Worm (Caenorhabditis elegans): ENCODE data around the gene Y75B8A.32.

The Y75B8A.32 gene

DNA sequence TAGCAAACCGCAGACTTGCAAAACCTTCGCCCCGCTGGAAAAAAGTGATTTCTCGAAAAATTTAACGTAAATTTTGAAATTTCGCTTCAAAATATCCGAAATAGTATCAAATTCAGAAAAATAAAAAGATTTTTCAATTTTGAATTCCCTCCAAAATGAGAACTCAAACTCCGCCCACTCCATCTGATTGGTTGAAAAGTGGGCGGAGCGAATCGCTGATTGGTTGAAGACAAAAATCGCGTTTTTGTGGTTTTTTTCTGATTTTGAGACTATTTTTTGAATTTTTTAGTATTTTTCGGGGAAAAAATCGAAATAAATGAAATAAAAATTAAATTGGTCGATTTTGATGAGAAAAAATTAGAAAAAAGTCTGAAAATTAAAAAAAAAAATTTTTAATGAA is 9.3 kb downstream of the Y75B8A.32 start:
- TF ChIP-seq unc-39 (tag; optimal IDR thresholded peaks at IDR 0.05): no peak
- no peak for TF ChIP-seq snpc-4 (tag; optimal IDR thresholded peaks at IDR 0.05)
- no peak for TF ChIP-seq gmeb-1 (tag; optimal IDR thresholded peaks at IDR 0.05)
- TF ChIP-seq nhr-21 (tag; optimal IDR thresholded peaks at IDR 0.05): no peak
- TF ChIP-seq egl-27 (tag; optimal IDR thresholded peaks at IDR 0.05): no peak
- TF ChIP-seq sma-3 (GFP tag; optimal IDR thresholded peaks at IDR 0.05): no peak
- no peak for TF ChIP-seq lin-39 (tag; optimal IDR thresholded peaks at IDR 0.05)
- TF ChIP-seq ama-1 (optimal IDR thresholded peaks at IDR 0.05): no peak
- no peak for TF ChIP-seq dmd-4 (tag; optimal IDR thresholded peaks at IDR 0.05)
- no peak for TF ChIP-seq peb-1 (tag; optimal IDR thresholded peaks at IDR 0.05)

DNA sequence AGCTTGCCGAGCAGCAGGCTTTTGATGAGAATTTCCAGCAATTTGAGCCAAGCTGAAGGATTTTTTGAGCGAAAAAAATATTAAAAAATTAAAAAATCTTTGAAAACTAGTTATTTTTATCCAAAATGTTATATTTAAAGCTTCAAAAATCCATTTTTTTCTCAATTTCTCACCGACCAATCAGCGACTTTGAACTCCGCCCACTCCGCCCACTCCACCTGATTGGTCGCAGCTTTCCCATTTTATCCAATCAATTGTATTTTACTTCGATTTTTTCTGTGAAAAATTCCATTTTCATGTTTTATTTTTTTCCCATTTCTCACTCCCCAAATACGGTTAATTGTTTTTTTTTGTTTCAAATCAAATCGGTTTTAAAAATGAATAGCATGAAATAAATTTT is 13.4 kb downstream of the Y75B8A.32 start:
- TF ChIP-seq nhr-237 (tag; optimal IDR thresholded peaks at IDR 0.05) (no peak), nhr-6 (tag; optimal IDR thresholded peaks at IDR 0.05) (no peak), lsy-2 (tag; optimal IDR thresholded peaks at IDR 0.05) (peak in 1 of 2 experiments; percentile 53), unc-55 (GFP tag; optimal IDR thresholded peaks at IDR 0.05) (no peak), nhr-23 (tag; optimal IDR thresholded peaks at IDR 0.05) (no peak)

- TF ChIP-seq blmp-1 (tag; optimal IDR thresholded peaks at IDR 0.05; ENCODE audit: insufficient read depth) (peak; percentile 63), nhr-6 (tag; optimal IDR thresholded peaks at IDR 0.05) (no peak), nhr-129 (tag; optimal IDR thresholded peaks at IDR 0.05) (peak; percentile 91), skn-1 (tag; optimal IDR thresholded peaks at IDR 0.05) (no peak), nhr-77 (tag; optimal IDR thresholded peaks at IDR 0.05) (no peak), nhr-237 (tag; optimal IDR thresholded peaks at IDR 0.05) (no peak), mab-5 (tag; optimal IDR thresholded peaks at IDR 0.05) (no peak), lin-39 (tag; optimal IDR thresholded peaks at IDR 0.05) (no peak), ceh-82 (tag; optimal IDR thresholded peaks at IDR 0.05) (no peak), ZK546.5 (tag; optimal IDR thresholded peaks at IDR 0.05) (no peak), C34F6.9 (tag; optimal IDR thresholded peaks at IDR 0.05) (peak; percentile 81), sem-4 (tag; optimal IDR thresholded peaks at IDR 0.05) (peak; percentile 83), sma-9 (GFP tag; optimal IDR thresholded peaks at IDR 0.05) (peak; percentile 77), sma-9 (tag; optimal IDR thresholded peaks at IDR 0.05) (no peak), unc-39 (tag; optimal IDR thresholded peaks at IDR 0.05) (no peak), alr-1 (tag; optimal IDR thresholded peaks at IDR 0.05) (no peak), gmeb-1 (tag; optimal IDR thresholded peaks at IDR 0.05) (peak; percentile 67), ceh-16 (tag; optimal IDR thresholded peaks at IDR 0.05) (no peak), nhr-12 (tag; optimal IDR thresholded peaks at IDR 0.05) (no peak), R02D3.7 (tag; optimal IDR thresholded peaks at IDR 0.05) (no peak), aly-2 (tag; optimal IDR thresholded peaks at IDR 0.05) (no peak), lsy-2 (tag; optimal IDR thresholded peaks at IDR 0.05) (peak; percentile 47 to 73), nhr-11 (tag; optimal IDR thresholded peaks at IDR 0.05) (no peak), ztf-1 (GFP tag; conservative IDR thresholded peaks at IDR 0.05) (no peak), snpc-4 (tag; optimal IDR thresholded peaks at IDR 0.05) (peak; percentile 53), crh-2 (tag; optimal IDR thresholded peaks at IDR 0.05) (peak; percentile 64), nhr-10 (tag; optimal IDR thresholded peaks at IDR 0.05) (no peak), lin-13 (GFP tag; optimal IDR thresholded peaks at IDR 0.05) (peak; percentile 35), elt-1 (tag; optimal IDR thresholded peaks at IDR 0.05) (no peak), nhr-25 (tag; optimal IDR thresholded peaks at IDR 0.05) (peak; percentile 76), fos-1 (tag; optimal IDR thresholded peaks at IDR 0.05) (peak; percentile 94), zag-1 (tag; optimal IDR thresholded peaks at IDR 0.05) (peak; percentile 4), nhr-21 (tag; optimal IDR thresholded peaks at IDR 0.05) (peak; percentile 22), ztf-11 (tag; optimal IDR thresholded peaks at IDR 0.05) (no peak), ama-1 (optimal IDR thresholded peaks at IDR 0.05) (no peak), mdl-1 (tag; optimal IDR thresholded peaks at IDR 0.05) (no peak), peb-1 (tag; optimal IDR thresholded peaks at IDR 0.05) (no peak), unc-55 (GFP tag; optimal IDR thresholded peaks at IDR 0.05) (peak; percentile 63), egl-27 (tag; optimal IDR thresholded peaks at IDR 0.05) (peak; percentile 70), sma-3 (GFP tag; optimal IDR thresholded peaks at IDR 0.05) (peak; percentile 73), ztf-4 (tag; optimal IDR thresholded peaks at IDR 0.05) (no peak), Y55F3AM.14 (GFP tag; optimal IDR thresholded peaks at IDR 0.05) (no peak), mbf-1 (tag; optimal IDR thresholded peaks at IDR 0.05) (no peak), F13H6.1 (tag; optimal IDR thresholded peaks at IDR 0.05) (peak; percentile 80)
These were observed 22.9 kb downstream of the Y75B8A.32 start for ce11 chrIII:12335400-12335994.

Data from whole organism, L2 larva.